Worm (Caenorhabditis elegans) whole organism, late embryonic: Measurements from ENCODE around the gene mrps-34.

Experiments
- F13H6.1 ChIP-seq: sonication (generic microtip); optimal IDR thresholded peaks from 2 replicates; lab custom pipeline; 2016; ENCODE audit warnings: missing genetic modification characterization, missing compliant biosample characterization
- K02D7.2 ChIP-seq: sonication (generic microtip); optimal IDR thresholded peaks from 2 replicates; lab custom pipeline; 2017; ENCODE audit warnings: mild to moderate bottlenecking, missing genetic modification characterization, missing compliant biosample characterization
- T23F11.4 ChIP-seq: fragments of 200-800 bp; sonication (Bioruptor generic); optimal IDR thresholded peaks from 2 replicates; lab custom pipeline; 2018; ENCODE audit warnings: mild to moderate bottlenecking, missing genetic modification characterization, missing compliant biosample characterization
- Y22D7AL.16 ChIP-seq: sonication (generic microtip); optimal IDR thresholded peaks from 2 replicates; lab custom pipeline; 2016; ENCODE audit warnings: missing genetic modification characterization, missing compliant biosample characterization
- ama-1 ChIP-seq: fragments of 150-350 bp; optimal IDR thresholded peaks from 2 replicates; lab custom pipeline; 2014
- ceh-34 ChIP-seq: sonication (generic microtip); optimal IDR thresholded peaks from 2 replicates; lab custom pipeline; 2016; ENCODE audit warnings: mild to moderate bottlenecking, missing genetic modification characterization, missing compliant biosample characterization
- ceh-9 ChIP-seq: sonication (generic microtip); optimal IDR thresholded peaks from 2 replicates; lab custom pipeline; 2016; ENCODE audit warnings: mild to moderate bottlenecking, missing genetic modification characterization, inconsistent platforms, missing compliant biosample characterization
- eyg-1 ChIP-seq: sonication (generic microtip); optimal IDR thresholded peaks from 2 replicates; lab custom pipeline; 2016; ENCODE audit warnings: missing genotype, missing genetic modification characterization, missing compliant biosample characterization
- hlh-8 ChIP-seq: sonication (generic microtip); optimal IDR thresholded peaks from 2 replicates; lab custom pipeline; 2016; ENCODE audit warnings: missing genotype, missing genetic modification characterization, missing compliant biosample characterization
- lin-11 ChIP-seq: fragments of 200-800 bp; sonication (Bioruptor generic); optimal IDR thresholded peaks from 2 replicates; lab custom pipeline; 2018; ENCODE audit warnings: mild to moderate bottlenecking, missing genetic modification characterization, missing compliant biosample characterization
- nhr-11 ChIP-seq: fragments of 150-350 bp; optimal IDR thresholded peaks from 2 replicates; lab custom pipeline; 2014; ENCODE audit warnings: missing biosample characterization, missing genetic modification characterization
- pha-4 ChIP-seq: fragments of 150-350 bp; optimal IDR thresholded peaks from 2 replicates; lab custom pipeline; 2018; ENCODE audit warnings: missing biosample characterization, missing genetic modification reagents, missing genetic modification characterization
- syd-9 ChIP-seq: sonication (generic microtip); optimal IDR thresholded peaks from 2 replicates; lab custom pipeline; 2016; ENCODE audit warnings: mild to moderate bottlenecking, missing genetic modification characterization, moderate library complexity, missing compliant biosample characterization
- unc-86 ChIP-seq: sonication (generic microtip); optimal IDR thresholded peaks from 2 replicates; lab custom pipeline; 2016; ENCODE audit warnings: missing genetic modification characterization, missing compliant biosample characterization

DNA sequence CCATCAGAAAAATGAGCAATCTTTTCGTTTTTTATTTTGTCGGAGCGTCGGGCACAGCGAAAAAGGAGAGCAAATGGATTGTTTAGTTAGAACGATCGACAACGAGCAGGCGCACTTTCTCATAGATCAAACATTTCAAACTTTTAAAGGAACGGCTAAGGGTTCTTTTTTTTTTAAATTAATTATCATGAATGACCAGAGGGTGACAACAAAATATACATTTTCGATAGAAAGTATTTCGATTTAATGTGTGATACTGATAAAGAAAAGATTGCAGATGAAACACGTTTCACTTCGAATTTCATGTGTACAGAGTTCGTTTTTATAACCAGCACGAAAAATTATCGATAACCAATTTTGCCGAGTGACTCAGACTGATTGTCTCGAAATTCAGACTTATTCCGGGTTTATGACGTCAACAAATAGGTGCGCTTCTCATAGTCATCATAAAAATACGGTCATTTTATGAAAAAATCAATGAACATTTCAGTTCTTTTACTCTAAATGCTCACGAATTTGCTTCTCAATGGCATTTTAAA lies 35.6 kb downstream of the mrps-34 start:
- no peak for TF ChIP-seq eyg-1 (tag; lab: Kevin White, UChicago)
- TF ChIP-seq pha-4: no peak
- no peak for TF ChIP-seq lin-11 (tag; lab: Kevin White, UChicago)
- no peak for TF ChIP-seq K02D7.2 (tag; lab: Kevin White, UChicago)
- no peak for TF ChIP-seq syd-9
- TF ChIP-seq nhr-11 (tag; lab: Kevin White, UChicago): no peak
- TF ChIP-seq T23F11.4 (GFP tag; lab: Kevin White, UChicago): no peak
- TF ChIP-seq hlh-8 (tag; lab: Kevin White, UChicago): no peak
- no peak for TF ChIP-seq unc-86
- TF ChIP-seq F13H6.1: no peak
- no peak for TF ChIP-seq Y22D7AL.16 (tag; lab: Kevin White, UChicago)
- TF ChIP-seq ceh-34 (tag; lab: Kevin White, UChicago): no peak
- TF ChIP-seq ama-1 (lab: Kevin White, UChicago): no peak
- TF ChIP-seq ceh-9 (tag; lab: Kevin White, UChicago): no peak
